Worm (Caenorhabditis elegans) whole organism, L3 larva: ENCODE data around the gene thoc-5.

Source experiments
- elt-3 ChIP-seq, 3 experiments: fragments of 150-350 bp in 1 of 3; sonication (generic microtip) in 2 of 3; optimal IDR thresholded peaks; 2 replicates in 2 of 3; 4 replicates in 1 of 3; lab custom pipeline; 2014 to 2017; ENCODE audit warnings: missing biosample characterization in 3 of 3, missing genetic modification characterization in 3 of 3
- hmg-11 ChIP-seq: sonication (generic microtip); optimal IDR thresholded peaks from 2 replicates; lab custom pipeline; 2016; ENCODE audit warnings: missing genetic modification characterization, missing compliant biosample characterization
- lin-15B ChIP-seq: fragments of 150-350 bp; optimal IDR thresholded peaks from 2 replicates; lab custom pipeline; 2014; ENCODE audit warnings: missing biosample characterization, missing genetic modification characterization
- mdl-1 ChIP-seq: fragments of 150-350 bp; optimal IDR thresholded peaks from 2 replicates; lab custom pipeline; 2014; ENCODE audit warnings: missing biosample characterization, missing genetic modification characterization
- nhr-23 ChIP-seq: fragments of 150-350 bp; optimal IDR thresholded peaks from 2 replicates; lab custom pipeline; 2014; ENCODE audit warnings: missing biosample characterization, missing genetic modification reagents, missing genetic modification characterization
- snpc-4 ChIP-seq: fragments of 150-350 bp; optimal IDR thresholded peaks from 2 replicates; lab custom pipeline; 2014; ENCODE audit warnings: missing biosample characterization, missing genetic modification characterization
- unc-39 ChIP-seq: sonication (generic microtip); optimal IDR thresholded peaks from 4 replicates; lab custom pipeline; 2017; ENCODE audit warnings: missing biosample characterization, missing genetic modification characterization
- zag-1 ChIP-seq: fragments of 150-350 bp; optimal IDR thresholded peaks from 2 replicates; lab custom pipeline; 2014; ENCODE audit warnings: missing biosample characterization, missing genetic modification characterization

DNA sequence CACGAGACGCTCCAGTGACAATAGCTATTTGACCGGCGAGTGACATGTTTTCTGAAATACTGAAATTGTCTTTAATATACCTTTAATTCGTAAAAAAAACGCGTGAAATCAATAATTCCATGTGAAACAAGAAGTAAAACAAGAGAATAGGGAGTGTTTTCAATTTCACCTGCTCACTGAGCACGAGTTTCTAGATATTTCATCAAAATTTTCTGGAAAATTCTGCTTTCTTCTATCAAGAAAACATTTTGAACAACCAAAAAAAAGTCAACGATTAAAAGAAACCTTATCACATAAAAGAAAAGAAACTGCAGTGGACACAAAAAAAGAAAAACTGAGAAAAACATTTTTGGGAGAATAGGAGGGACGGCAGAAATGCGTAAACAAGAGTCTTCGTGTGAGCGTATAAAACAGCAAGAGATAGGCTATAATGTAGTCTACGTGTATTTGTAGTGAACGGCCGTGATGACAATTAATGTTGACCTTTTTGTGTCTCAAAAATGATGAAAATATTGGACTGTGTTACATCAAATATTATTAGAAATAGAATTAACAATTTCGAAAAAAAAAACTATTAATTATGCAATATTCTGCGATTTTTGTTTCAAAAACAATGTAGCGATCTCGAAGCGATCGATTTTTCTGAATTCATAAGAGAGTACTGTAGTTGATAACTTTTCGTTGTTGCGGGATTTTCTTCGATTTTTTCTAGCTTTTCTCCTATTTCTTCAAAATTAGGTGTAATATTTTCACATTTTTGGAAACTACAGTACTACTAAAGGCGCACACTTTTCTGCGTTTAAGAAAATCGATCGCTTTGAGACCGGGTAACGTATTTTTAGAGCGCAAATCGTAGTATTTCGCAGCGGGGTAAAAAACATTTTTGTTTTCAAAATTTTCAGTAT, 19.0 kb upstream of the thoc-5 start, which contains the start of gene dhs-9:
- no peak for TF ChIP-seq unc-39
- TF ChIP-seq elt-3 (tag; optimal IDR thresholded peaks at IDR 0.05; lab: Kevin White, UChicago): no peak
- TF ChIP-seq mdl-1 (tag; lab: Kevin White, UChicago): no peak
- peak; percentile 1 for TF ChIP-seq hmg-11 (tag; lab: Kevin White, UChicago)
- TF ChIP-seq zag-1 (tag; lab: Kevin White, UChicago): no peak
- TF ChIP-seq snpc-4 (tag; lab: Kevin White, UChicago): peak; percentile 16
- TF ChIP-seq nhr-23 (tag; lab: Kevin White, UChicago): no peak
- no peak for TF ChIP-seq lin-15B (tag; lab: Kevin White, UChicago)
